Worm (Caenorhabditis elegans): ENCODE measurements around the gene clec-163.

DNA sequence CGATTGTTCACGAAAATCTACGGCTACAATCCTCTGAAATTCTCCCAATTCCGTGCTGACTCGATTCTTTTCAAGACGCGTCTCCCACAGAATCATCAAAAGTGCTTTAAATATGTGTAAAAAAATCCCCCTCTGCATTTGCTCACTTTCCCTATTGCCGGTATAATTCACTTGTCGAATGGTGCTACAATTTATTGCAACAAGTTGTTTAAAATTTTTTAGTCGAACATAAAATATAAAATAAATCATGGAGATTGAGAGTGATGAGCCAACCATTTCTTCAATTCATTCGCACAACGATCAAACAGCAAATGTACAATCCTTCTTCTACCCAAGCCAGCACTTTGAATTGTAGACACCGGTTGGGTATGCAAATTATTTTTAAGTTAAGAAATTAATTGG, 47.7 kb upstream of the clec-163 start:
- TF ChIP-seq pag-3 (tag; optimal IDR thresholded peaks at IDR 0.05; ENCODE audit: borderline replicate concordance, insufficient read depth) (no peak), nhr-12 (tag; optimal IDR thresholded peaks at IDR 0.05) (no peak)
